Worm (Caenorhabditis elegans) whole organism, L3 larva: ENCODE results near the gene D2024.18.

Experiments used
- R02D3.7 ChIP-seq: fragments of 150-350 bp; optimal IDR thresholded peaks from 2 replicates; lab custom pipeline; 2014; ENCODE audit warnings: missing biosample characterization, missing genetic modification characterization
- aly-2 ChIP-seq: fragments of 150-350 bp; optimal IDR thresholded peaks from 2 replicates; lab custom pipeline; 2014; ENCODE audit warnings: missing biosample characterization, missing genetic modification characterization
- ama-1 ChIP-seq: fragments of 150-350 bp; optimal IDR thresholded peaks from 2 replicates; lab custom pipeline; 2018
- ceh-16 ChIP-seq: sonication (generic microtip); optimal IDR thresholded peaks from 2 replicates; lab custom pipeline; 2017; ENCODE audit warnings: missing biosample characterization, missing genetic modification characterization
- ceh-28 ChIP-seq: fragments of 150-350 bp; optimal IDR thresholded peaks from 2 replicates; lab custom pipeline; 2014; ENCODE audit warnings: missing biosample characterization, missing genetic modification reagents, missing genetic modification characterization
- ceh-9 ChIP-seq: sonication (generic microtip); optimal IDR thresholded peaks from 2 replicates; lab custom pipeline; 2018; ENCODE audit warnings: missing biosample characterization, missing genetic modification characterization
- daf-12 ChIP-seq: fragments of 150-350 bp; optimal IDR thresholded peaks from 2 replicates; lab custom pipeline; 2014; ENCODE audit warnings: missing biosample characterization, missing genetic modification reagents, missing genetic modification characterization
- egl-5 ChIP-seq: fragments of 150-350 bp; optimal IDR thresholded peaks from 2 replicates; lab custom pipeline; 2017; ENCODE audit warnings: missing biosample characterization, missing genetic modification reagents, missing genetic modification characterization, inconsistent platforms
- elt-1 ChIP-seq: fragments of 150-350 bp; optimal IDR thresholded peaks from 2 replicates; lab custom pipeline; 2014; ENCODE audit warnings: missing biosample characterization, missing genetic modification characterization
- elt-2 ChIP-seq: sonication (generic microtip); optimal IDR thresholded peaks from 2 replicates; lab custom pipeline; 2016; ENCODE audit warnings: missing genetic modification reagents, mild to moderate bottlenecking, missing genetic modification characterization, missing compliant biosample characterization
- elt-3 ChIP-seq, 3 experiments: fragments of 150-350 bp in 1 of 3; sonication (generic microtip) in 2 of 3; optimal IDR thresholded peaks; 2 replicates in 2 of 3; 4 replicates in 1 of 3; lab custom pipeline; 2014 to 2017; ENCODE audit warnings: missing biosample characterization in 3 of 3, missing genetic modification characterization in 3 of 3
- eor-1 ChIP-seq, 2 experiments: fragments of 150-350 bp; optimal IDR thresholded peaks; 2 replicates each; lab custom pipeline; 2014 to 2018; ENCODE audit warnings: missing biosample characterization in 2 of 2, missing genetic modification characterization in 2 of 2
- fkh-10 ChIP-seq: sonication (generic microtip); optimal IDR thresholded peaks from 2 replicates; lab custom pipeline; 2017; ENCODE audit warnings: missing biosample characterization, missing genetic modification reagents, missing genetic modification characterization
- fkh-2 ChIP-seq: fragments of 150-350 bp; optimal IDR thresholded peaks from 2 replicates; lab custom pipeline; 2014; ENCODE audit warnings: missing biosample characterization, missing genetic modification reagents, missing genetic modification characterization
- fos-1 ChIP-seq: fragments of 150-350 bp; optimal IDR thresholded peaks from 2 replicates; lab custom pipeline; 2014; ENCODE audit warnings: missing biosample characterization, missing genetic modification characterization
- jun-1 ChIP-seq: fragments of 150-350 bp; optimal IDR thresholded peaks from 2 replicates; lab custom pipeline; 2014; ENCODE audit warnings: missing biosample characterization, missing genetic modification reagents, missing genetic modification characterization
- lin-15B ChIP-seq: fragments of 150-350 bp; optimal IDR thresholded peaks from 2 replicates; lab custom pipeline; 2014; ENCODE audit warnings: missing biosample characterization, missing genetic modification characterization
- lin-39 ChIP-seq: fragments of 150-350 bp; optimal IDR thresholded peaks from 2 replicates; lab custom pipeline; 2018; ENCODE audit warnings: missing biosample characterization, missing genetic modification reagents, missing genetic modification characterization
- lsy-12 ChIP-seq: sonication (generic microtip); optimal IDR thresholded peaks from 2 replicates; lab custom pipeline; 2016; ENCODE audit warnings: mild to moderate bottlenecking, missing genetic modification characterization, missing compliant biosample characterization
- mml-1 ChIP-seq: fragments of 150-350 bp; sonication (generic microtip); optimal IDR thresholded peaks from 3 replicates; lab custom pipeline; 2014; ENCODE audit warnings: missing biosample characterization, missing genetic modification characterization
- nfya-1 ChIP-seq: sonication (generic microtip); optimal IDR thresholded peaks from 2 replicates; lab custom pipeline; 2017; ENCODE audit warnings: missing genetic modification characterization, mild to moderate bottlenecking, missing compliant biosample characterization, antibody characterized with exemption, moderate library complexity; ENCODE audit not compliant: insufficient read depth
- nhr-11 ChIP-seq: fragments of 150-350 bp; optimal IDR thresholded peaks from 2 replicates; lab custom pipeline; 2014; ENCODE audit warnings: missing biosample characterization, missing genetic modification characterization
- nhr-23 ChIP-seq: fragments of 150-350 bp; optimal IDR thresholded peaks from 2 replicates; lab custom pipeline; 2014; ENCODE audit warnings: missing biosample characterization, missing genetic modification reagents, missing genetic modification characterization
- nhr-28 ChIP-seq: fragments of 150-350 bp; optimal IDR thresholded peaks from 2 replicates; lab custom pipeline; 2014; ENCODE audit warnings: missing biosample characterization, missing genetic modification characterization
- nhr-43 ChIP-seq: sonication (generic microtip); optimal IDR thresholded peaks from 2 replicates; lab custom pipeline; 2016; ENCODE audit warnings: mild to moderate bottlenecking, missing genetic modification characterization, missing compliant biosample characterization; ENCODE audit not compliant: poor library complexity, severe bottlenecking
- nhr-67 ChIP-seq: fragments of 150-350 bp; optimal IDR thresholded peaks from 2 replicates; lab custom pipeline; 2014; ENCODE audit warnings: missing biosample characterization, missing genetic modification characterization
- nhr-76 ChIP-seq: fragments of 150-350 bp; sonication (generic microtip); optimal IDR thresholded peaks from 5 replicates; lab custom pipeline; 2014; ENCODE audit warnings: missing biosample characterization, missing genetic modification characterization
- nhr-77 ChIP-seq: fragments of 150-350 bp; optimal IDR thresholded peaks from 2 replicates; lab custom pipeline; 2014; ENCODE audit warnings: missing biosample characterization, missing genetic modification characterization
- pha-4 ChIP-seq: fragments of 150-350 bp; optimal IDR thresholded peaks from 2 replicates; lab custom pipeline; 2014; ENCODE audit warnings: missing biosample characterization, missing genetic modification reagents, missing genetic modification characterization
- pqm-1 ChIP-seq: fragments of 150-350 bp; optimal IDR thresholded peaks from 2 replicates; lab custom pipeline; 2017; ENCODE audit warnings: missing biosample characterization, missing genetic modification characterization, inconsistent platforms
- sea-2 ChIP-seq: fragments of 150-350 bp; sonication (generic microtip); optimal IDR thresholded peaks from 4 replicates; lab custom pipeline; 2014; ENCODE audit warnings: missing biosample characterization, missing genetic modification reagents, missing genetic modification characterization
- unc-39 ChIP-seq: sonication (generic microtip); optimal IDR thresholded peaks from 4 replicates; lab custom pipeline; 2017; ENCODE audit warnings: missing biosample characterization, missing genetic modification characterization
- unc-62 ChIP-seq: fragments of 150-350 bp; sonication (generic microtip); optimal IDR thresholded peaks from 4 replicates; lab custom pipeline; 2014; ENCODE audit warnings: missing biosample characterization, missing genetic modification reagents, missing genetic modification characterization
- zag-1 ChIP-seq: fragments of 150-350 bp; optimal IDR thresholded peaks from 2 replicates; lab custom pipeline; 2014; ENCODE audit warnings: missing biosample characterization, missing genetic modification characterization
- ztf-11 ChIP-seq: fragments of 150-350 bp; optimal IDR thresholded peaks from 2 replicates; lab custom pipeline; 2014; ENCODE audit warnings: missing biosample characterization, missing genetic modification characterization

The D2024.18 gene

ce11 chrIV:7235382-7235917 is 14.8 kb upstream of the D2024.18 start (continued):
- no peak for TF ChIP-seq nhr-43 (tag; lab: Kevin White, UChicago)
- TF ChIP-seq elt-3 (tag; optimal IDR thresholded peaks at IDR 0.05; lab: Kevin White, UChicago), result no peak
- no peak for TF ChIP-seq ceh-9 (tag; lab: Kevin White, UChicago)
- no peak for TF ChIP-seq fos-1
- peak; percentile 39 for TF ChIP-seq lin-15B (tag; lab: Kevin White, UChicago)
- no peak for TF ChIP-seq daf-12 (tag; lab: Kevin White, UChicago)
- no peak for TF ChIP-seq nhr-28 (tag; lab: Kevin White, UChicago)
- no peak for TF ChIP-seq ztf-11 (tag; lab: Kevin White, UChicago)
- TF ChIP-seq eor-1 (tag; optimal IDR thresholded peaks at IDR 0.05; lab: Kevin White, UChicago), result no peak
- TF ChIP-seq egl-5, result peak; percentile 55
- TF ChIP-seq R02D3.7 (tag; lab: Kevin White, UChicago), result no peak
- TF ChIP-seq nhr-11 (tag; lab: Kevin White, UChicago), result peak; percentile 34
- no peak for TF ChIP-seq ceh-16 (tag; lab: Kevin White, UChicago)
- TF ChIP-seq mml-1 (tag; lab: Kevin White, UChicago), result no peak
- no peak for TF ChIP-seq lsy-12 (tag; lab: Kevin White, UChicago)

ce11 chrIV:7236248-7236772 is 13.9 kb upstream of the D2024.18 start:
- TF ChIP-seq nhr-43 (tag; lab: Kevin White, UChicago), result peak; percentile 56
- no peak for TF ChIP-seq ztf-11 (tag; lab: Kevin White, UChicago)
- peak; percentile 34 for TF ChIP-seq nhr-23 (tag; lab: Kevin White, UChicago)
- TF ChIP-seq elt-1 (tag; lab: Kevin White, UChicago), result no peak

ce11 chrIV:7237668-7238214 is 12.5 kb upstream of the D2024.18 start, which contains the start of gene elo-3:
TSS of gene elo-3 (plus strand) at chrIV:7237718.
- TF ChIP-seq ceh-9 (tag; lab: Kevin White, UChicago) (no peak), unc-39 (tag; lab: Kevin White, UChicago) (no peak), fkh-2 (tag; lab: Kevin White, UChicago) (no peak), pha-4 (tag; lab: Kevin White, UChicago) (peak; percentile 9), nfya-1 (tag; lab: Kevin White, UChicago) (no peak), elt-2 (tag; lab: Kevin White, UChicago) (peak; percentile 63), pqm-1 (tag; lab: Kevin White, UChicago) (peak; percentile 51)
- TF ChIP-seq, all 47 proteins: peak for 3

- TF ChIP-seq nhr-11 (tag; lab: Kevin White, UChicago), result no peak
- TF ChIP-seq unc-39 (tag; lab: Kevin White, UChicago), result no peak
- peak; percentile 48 for TF ChIP-seq unc-62 (GFP tag; lab: Kevin White, UChicago)
- TF ChIP-seq fkh-2 (tag; lab: Kevin White, UChicago), result no peak
These were observed 9.7 kb upstream of the D2024.18 start for ce11 chrIV:7240564-7240963.

- no peak for TF ChIP-seq daf-12 (tag; lab: Kevin White, UChicago)
- peak; percentile 2 for TF ChIP-seq egl-5
- TF ChIP-seq nhr-76 (tag; lab: Kevin White, UChicago), result no peak
- TF ChIP-seq lin-39 (tag; lab: Kevin White, UChicago), result peak; percentile 5
- no peak for TF ChIP-seq nhr-77
- no peak for TF ChIP-seq sea-2 (GFP tag; lab: Kevin White, UChicago)
- no peak for TF ChIP-seq ceh-16 (tag; lab: Kevin White, UChicago)
- TF ChIP-seq ceh-28 (tag; lab: Kevin White, UChicago), result no peak
- TF ChIP-seq zag-1 (tag; lab: Kevin White, UChicago), result no peak
- TF ChIP-seq nfya-1 (tag; lab: Kevin White, UChicago), result peak; percentile 45
- TF ChIP-seq ztf-11 (tag; lab: Kevin White, UChicago), result no peak
- TF ChIP-seq fkh-2 (tag; lab: Kevin White, UChicago), result no peak
- no peak for TF ChIP-seq aly-2
- no peak for TF ChIP-seq nhr-67 (tag; lab: Kevin White, UChicago)
- TF ChIP-seq pha-4 (tag; lab: Kevin White, UChicago), result peak; percentile 90
- no peak for TF ChIP-seq fkh-10 (GFP tag; lab: Kevin White, UChicago)
- TF ChIP-seq elt-3 (tag; optimal IDR thresholded peaks at IDR 0.05; lab: Kevin White, UChicago), result no peak
- TF ChIP-seq jun-1, result no peak
- TF ChIP-seq ama-1 (lab: Kevin White, UChicago), result no peak
These were observed 8.0 kb upstream of the D2024.18 start, which contains the start of gene gstk-2 for ce11 chrIV:7242220-7242789. TSS of gene gstk-2 (minus strand) at chrIV:7242270.
